Worm (Caenorhabditis elegans) whole organism, L4 larva: Measurements from ENCODE around the gene T28F3.11.

ENCODE experiments used
- F10B5.3 ChIP-seq: sonication (generic microtip); optimal IDR thresholded peaks from 2 replicates; lab custom pipeline; 2016; ENCODE audit warnings: mild to moderate bottlenecking, missing genetic modification characterization, missing compliant biosample characterization
- F37D6.2 ChIP-seq: sonication (generic microtip); optimal IDR thresholded peaks from 2 replicates; lab custom pipeline; 2016; ENCODE audit warnings: mild to moderate bottlenecking, missing genetic modification characterization, missing compliant biosample characterization
- R02D3.7 ChIP-seq: fragments of 150-350 bp; sonication (generic microtip); optimal IDR thresholded peaks from 3 replicates; lab custom pipeline; 2014; ENCODE audit warnings: missing biosample characterization, missing genetic modification characterization
- T26A8.4 ChIP-seq: fragments of 200-800 bp; sonication (Bioruptor generic); IDR thresholded peaks from 2 replicates; pipeline ENCODE4 v1.3.6; 2022; ENCODE audit warnings: missing genetic modification characterization, missing compliant biosample characterization
- Y75B8A.6 ChIP-seq: fragments of 200-800 bp; sonication (Bioruptor generic); IDR thresholded peaks from 2 replicates; pipeline ENCODE4 v1.3.6; 2022; ENCODE audit warnings: missing genetic modification reagents, missing genetic modification characterization, missing compliant biosample characterization
- aha-1 ChIP-seq: fragments of 150-350 bp; peaks from one replicate; lab custom pipeline; 2014; ENCODE audit warnings: missing biosample characterization, missing genetic modification characterization
- arid-1 ChIP-seq: fragments of 200-800 bp; sonication (Bioruptor generic); conservative IDR thresholded peaks from 2 replicates; pipeline ENCODE4 v1.3.6; 2022; ENCODE audit warnings: missing genetic modification reagents, missing genetic modification characterization, missing compliant biosample characterization
- attf-4 ChIP-seq: sonication (generic microtip); optimal IDR thresholded peaks from 3 replicates; lab custom pipeline; 2017; ENCODE audit warnings: missing biosample characterization, missing genetic modification characterization
- ceh-28 ChIP-seq: fragments of 150-350 bp; optimal IDR thresholded peaks from 2 replicates; lab custom pipeline; 2014; ENCODE audit warnings: missing biosample characterization, missing genetic modification reagents, missing genetic modification characterization
- ceh-44 ChIP-seq: fragments of 200-800 bp; sonication (Bioruptor generic); IDR thresholded peaks from 2 replicates; pipeline ENCODE4 v1.3.6; 2022; ENCODE audit warnings: missing genetic modification reagents, missing genetic modification characterization, missing compliant biosample characterization
- daf-16 ChIP-seq, 3 experiments: sonication (generic microtip); optimal IDR thresholded peaks; 2 replicates each; lab custom pipeline; 2016 to 2017; ENCODE audit warnings: missing genetic modification characterization in 3 of 3, missing genetic modification reagents in 3 of 3, mild to moderate bottlenecking in 2 of 3, missing compliant biosample characterization in 2 of 3, missing biosample characterization in 1 of 3, moderate library complexity in 1 of 3
- daf-19 ChIP-seq: fragments of 200-800 bp; sonication (Bioruptor generic); conservative IDR thresholded peaks from 2 replicates; pipeline ENCODE4 v1.3.6; 2022; ENCODE audit warnings: missing genetic modification characterization, missing compliant biosample characterization
- dmd-6 ChIP-seq: fragments of 200-800 bp; sonication (Bioruptor generic); IDR thresholded peaks from 2 replicates; pipeline ENCODE4 v1.3.6; 2022; ENCODE audit warnings: missing genetic modification reagents, missing genetic modification characterization, missing compliant biosample characterization
- dve-1 ChIP-seq: sonication (generic microtip); optimal IDR thresholded peaks from 2 replicates; lab custom pipeline; 2017; ENCODE audit warnings: antibody characterized with exemption, mild to moderate bottlenecking, missing genetic modification characterization, missing compliant biosample characterization; ENCODE audit not compliant: insufficient read depth
- egl-27 ChIP-seq: sonication (generic microtip); optimal IDR thresholded peaks from 3 replicates; lab custom pipeline; 2017; ENCODE audit warnings: missing biosample characterization, missing genetic modification reagents, missing genetic modification characterization
- fkh-10 ChIP-seq: fragments of 150-350 bp; optimal IDR thresholded peaks from 2 replicates; lab custom pipeline; 2014; ENCODE audit warnings: missing biosample characterization, missing genetic modification reagents, missing genetic modification characterization
- fos-1 ChIP-seq: fragments of 150-350 bp; optimal IDR thresholded peaks from 2 replicates; lab custom pipeline; 2014; ENCODE audit warnings: missing biosample characterization, missing genetic modification characterization
- gei-8 ChIP-seq: fragments of 200-800 bp; sonication (Bioruptor generic); optimal IDR thresholded peaks from 2 replicates; lab custom pipeline; 2018; ENCODE audit warnings: mild to moderate bottlenecking, missing genetic modification characterization, missing compliant biosample characterization
- hlh-11 ChIP-seq: fragments of 200-800 bp; sonication (Bioruptor generic); optimal IDR thresholded peaks from 2 replicates; lab custom pipeline; 2018; ENCODE audit warnings: mild to moderate bottlenecking, missing genetic modification characterization, missing compliant biosample characterization
- hlh-30 ChIP-seq: sonication (generic microtip); optimal IDR thresholded peaks from 2 replicates; lab custom pipeline; 2017; ENCODE audit warnings: antibody characterized with exemption, mild to moderate bottlenecking, missing genetic modification characterization, missing compliant biosample characterization; ENCODE audit not compliant: insufficient read depth
- jun-1 ChIP-seq: fragments of 150-350 bp; optimal IDR thresholded peaks from 2 replicates; lab custom pipeline; 2014; ENCODE audit warnings: missing biosample characterization, missing genetic modification reagents, missing genetic modification characterization
- lin-1 ChIP-seq: fragments of 200-800 bp; sonication (Bioruptor generic); IDR thresholded peaks from 2 replicates; pipeline ENCODE4 v1.3.6; 2022; ENCODE audit warnings: missing genetic modification reagents, missing genetic modification characterization, missing compliant biosample characterization
- lin-29 ChIP-seq: fragments of 200-800 bp; sonication (Bioruptor generic); IDR thresholded peaks from 2 replicates; pipeline ENCODE4 v1.3.6; 2022; ENCODE audit warnings: missing genetic modification reagents, missing genetic modification characterization, missing compliant biosample characterization
- lir-3 ChIP-seq: sonication (generic microtip); optimal IDR thresholded peaks from 2 replicates; lab custom pipeline; 2016; ENCODE audit warnings: mild to moderate bottlenecking, missing genetic modification characterization, missing compliant biosample characterization
- mdl-1 ChIP-seq, 2 experiments: fragments of 150-350 bp in 1 of 2; sonication (generic microtip) in 1 of 2; optimal IDR thresholded peaks; 2 replicates each; lab custom pipeline; 2014 to 2017; ENCODE audit warnings: missing biosample characterization in 2 of 2, missing genetic modification characterization in 2 of 2
- mdt-29 ChIP-seq: fragments of 200-800 bp; sonication (Bioruptor generic); IDR thresholded peaks from 2 replicates; pipeline ENCODE4 v1.3.6; 2022; ENCODE audit warnings: missing genetic modification reagents, missing genetic modification characterization, missing compliant biosample characterization
- mep-1 ChIP-seq: fragments of 150-350 bp; sonication (generic microtip); optimal IDR thresholded peaks from 3 replicates; lab custom pipeline; 2014; ENCODE audit warnings: missing biosample characterization, missing genetic modification characterization
- mxl-3 ChIP-seq: fragments of 200-800 bp; sonication (Bioruptor generic); optimal IDR thresholded peaks from 2 replicates; lab custom pipeline; 2018; ENCODE audit warnings: mild to moderate bottlenecking, missing genetic modification characterization, missing compliant biosample characterization
- nhr-102 ChIP-seq: sonication (generic microtip); optimal IDR thresholded peaks from 2 replicates; lab custom pipeline; 2016; ENCODE audit warnings: mild to moderate bottlenecking, missing genetic modification characterization, moderate library complexity, missing compliant biosample characterization
- nhr-25 ChIP-seq: sonication (generic microtip); optimal IDR thresholded peaks from 2 replicates; lab custom pipeline; 2017; ENCODE audit warnings: missing genetic modification characterization, mild to moderate bottlenecking, missing compliant biosample characterization, antibody characterized with exemption, moderate library complexity, borderline replicate concordance; ENCODE audit not compliant: insufficient read depth
- nhr-28 ChIP-seq: fragments of 150-350 bp; optimal IDR thresholded peaks from 2 replicates; lab custom pipeline; 2014; ENCODE audit warnings: missing biosample characterization, missing genetic modification characterization
- nhr-41 ChIP-seq: fragments of 200-800 bp; sonication (Bioruptor generic); IDR thresholded peaks from 2 replicates; pipeline ENCODE4 v1.3.6; 2022; ENCODE audit warnings: missing genetic modification reagents, missing genetic modification characterization, missing compliant biosample characterization
- nhr-48 ChIP-seq: sonication (generic microtip); optimal IDR thresholded peaks from 2 replicates; lab custom pipeline; 2016; ENCODE audit warnings: mild to moderate bottlenecking, missing genetic modification characterization, missing compliant biosample characterization
- nhr-77 ChIP-seq: fragments of 150-350 bp; optimal IDR thresholded peaks from 2 replicates; lab custom pipeline; 2014; ENCODE audit warnings: missing biosample characterization, missing genetic modification characterization
- pqm-1 ChIP-seq: sonication (generic microtip); optimal IDR thresholded peaks from 2 replicates; lab custom pipeline; 2017; ENCODE audit warnings: missing biosample characterization, missing genetic modification characterization
- saeg-2 ChIP-seq: fragments of 200-800 bp; sonication (Bioruptor generic); IDR thresholded peaks from 2 replicates; pipeline ENCODE4 v1.3.6; 2022; ENCODE audit warnings: missing genetic modification reagents, missing genetic modification characterization, missing compliant biosample characterization
- spr-1 ChIP-seq: sonication (generic microtip); optimal IDR thresholded peaks from 2 replicates; lab custom pipeline; 2016; ENCODE audit warnings: mild to moderate bottlenecking, missing genetic modification characterization, missing compliant biosample characterization
- tra-1 ChIP-seq: fragments of 200-800 bp; sonication (Bioruptor generic); IDR thresholded peaks from 2 replicates; pipeline ENCODE4 v1.3.6; 2022; ENCODE audit warnings: missing genetic modification reagents, missing genetic modification characterization, missing compliant biosample characterization
- unc-130 ChIP-seq: sonication (generic microtip); optimal IDR thresholded peaks from 2 replicates; lab custom pipeline; 2016; ENCODE audit warnings: missing genetic modification reagents, missing genetic modification characterization, missing compliant biosample characterization
- unc-62 ChIP-seq, 3 experiments: fragments of 150-350 bp in 1 of 3; sonication (generic microtip); optimal IDR thresholded peaks in 2 of 3; peaks in 1 of 3; 1 replicate in 1 of 3; 2 replicates in 2 of 3; lab custom pipeline; 2014 to 2017; ENCODE audit warnings: missing biosample characterization in 3 of 3, missing genetic modification characterization in 3 of 3, missing genetic modification reagents in 3 of 3, missing genotype in 1 of 3
- zip-11 ChIP-seq: fragments of 200-800 bp; sonication (Bioruptor generic); IDR thresholded peaks from 2 replicates; pipeline ENCODE4 v1.3.6; 2022; ENCODE audit warnings: missing genetic modification characterization, missing compliant biosample characterization

The T28F3.11 gene

DNA sequence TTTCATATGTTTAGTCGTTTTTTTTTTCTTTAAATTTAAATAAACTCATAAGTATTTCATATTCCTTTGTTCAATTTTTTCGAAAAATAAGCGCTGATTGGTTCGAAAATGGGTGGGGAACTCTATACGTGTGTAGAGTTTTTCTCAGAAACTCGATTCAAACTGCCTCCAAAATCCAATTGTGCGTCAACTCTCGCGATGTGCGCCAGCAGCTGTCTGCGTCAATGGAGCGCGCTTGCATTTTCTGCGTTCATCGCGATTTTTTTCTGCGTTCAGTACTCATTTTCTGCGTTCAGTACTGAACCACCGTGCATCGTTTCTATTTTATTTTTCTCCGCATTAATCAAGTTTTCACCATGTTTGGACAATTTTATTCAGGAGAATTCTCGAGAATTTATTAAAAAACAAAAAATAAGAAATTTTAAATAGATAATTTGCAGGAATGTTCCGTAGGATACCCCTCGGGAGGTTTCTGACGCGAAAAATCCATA, 41.7 kb downstream of the T28F3.11 start, which contains the start of gene eelo-2 (continued):
- peak; percentile 85; the same call in 1 of the 2 replicates for TF ChIP-seq daf-19 (GFP tag; lab: Robert Waterston, UW)
- TF ChIP-seq spr-1 (tag; lab: Kevin White, UChicago) = peak; percentile 96
- TF ChIP-seq nhr-102 (tag; lab: Kevin White, UChicago) = peak; percentile 98
- TF ChIP-seq unc-130 = peak; percentile 93
- peak; percentile 97 for TF ChIP-seq lin-1 (GFP tag; lab: Robert Waterston, UW)
- TF ChIP-seq fkh-10 = peak; percentile 97
- TF ChIP-seq attf-4 = no peak
- TF ChIP-seq F10B5.3 (tag; lab: Kevin White, UChicago) = peak; percentile 93
- TF ChIP-seq zip-11 (GFP tag; lab: Robert Waterston, UW) = no peak
- TF ChIP-seq lir-3 (tag; lab: Kevin White, UChicago) = peak; percentile 87
- TF ChIP-seq mdl-1 (tag; optimal IDR thresholded peaks at IDR 0.05; lab: Kevin White, UChicago) = peak in 1 of 2 experiments; percentile 79
- peak; percentile 97 for TF ChIP-seq hlh-11 (tag; lab: Kevin White, UChicago)
- TF ChIP-seq fos-1 (tag; lab: Kevin White, UChicago) = peak; percentile 68
- peak; percentile 97 for TF ChIP-seq lin-29
- TF ChIP-seq jun-1 = peak; percentile 94
- peak; percentile 87 for TF ChIP-seq ceh-44 (GFP tag; lab: Robert Waterston, UW)
- TF ChIP-seq daf-16 (GFP tag; optimal IDR thresholded peaks at IDR 0.05; lab: Kevin White, UChicago) = peak; percentile 66 to 91
- peak; percentile 80 for TF ChIP-seq daf-16 (tag; optimal IDR thresholded peaks at IDR 0.05; lab: Kevin White, UChicago)
- peak; percentile 90 for TF ChIP-seq Y75B8A.6 (GFP tag; lab: Robert Waterston, UW)
- TF ChIP-seq aha-1 = peak; percentile 99
- TF ChIP-seq R02D3.7 (tag; lab: Kevin White, UChicago) = no peak

- no peak for TF ChIP-seq mep-1 (tag; lab: Kevin White, UChicago)
- no peak for TF ChIP-seq F37D6.2
- peak in 1 of 2 experiments; percentile 95 for TF ChIP-seq unc-62 (GFP tag; optimal IDR thresholded peaks at IDR 0.05 in 1 of 2; lab: Kevin White, UChicago)
- TF ChIP-seq unc-62 (tag; optimal IDR thresholded peaks at IDR 0.05; lab: Kevin White, UChicago) = no peak
- TF ChIP-seq, all 104 proteins: peak for 1
Measured at ce11 chrIV:17248538-17248937, 42.9 kb downstream of the T28F3.11 start.

DNA sequence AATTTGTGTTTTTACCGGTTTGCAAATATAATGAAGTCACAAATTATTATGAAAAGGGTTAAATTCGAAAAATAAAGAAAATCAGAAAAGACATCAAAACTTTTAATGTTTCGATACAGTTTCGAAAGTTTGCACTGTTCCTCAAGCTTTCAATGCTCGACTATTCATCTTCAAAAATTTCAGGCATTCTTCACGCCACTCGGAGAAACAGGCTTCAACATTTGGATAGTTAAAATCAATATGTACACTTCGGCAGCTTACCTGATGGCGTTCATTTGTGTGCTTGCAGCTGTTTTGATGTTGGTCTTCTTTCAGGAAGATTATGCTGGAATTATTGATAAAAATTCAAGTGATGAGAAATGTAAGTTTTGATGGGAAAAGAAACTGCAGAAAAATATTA, 44.3 kb downstream of the T28F3.11 start:
- TF ChIP-seq ceh-28 (tag; lab: Kevin White, UChicago) = no peak
- TF ChIP-seq unc-62 (GFP tag; optimal IDR thresholded peaks at IDR 0.05 in 1 of 2; lab: Kevin White, UChicago) = peak in 1 of 2 experiments; percentile 46
- no peak for TF ChIP-seq unc-62 (tag; optimal IDR thresholded peaks at IDR 0.05; lab: Kevin White, UChicago)
- TF ChIP-seq nhr-25 (tag; lab: Kevin White, UChicago) = no peak
- TF ChIP-seq T26A8.4 (GFP tag; lab: Robert Waterston, UW) = no peak
- peak; percentile 95 for TF ChIP-seq aha-1

DNA sequence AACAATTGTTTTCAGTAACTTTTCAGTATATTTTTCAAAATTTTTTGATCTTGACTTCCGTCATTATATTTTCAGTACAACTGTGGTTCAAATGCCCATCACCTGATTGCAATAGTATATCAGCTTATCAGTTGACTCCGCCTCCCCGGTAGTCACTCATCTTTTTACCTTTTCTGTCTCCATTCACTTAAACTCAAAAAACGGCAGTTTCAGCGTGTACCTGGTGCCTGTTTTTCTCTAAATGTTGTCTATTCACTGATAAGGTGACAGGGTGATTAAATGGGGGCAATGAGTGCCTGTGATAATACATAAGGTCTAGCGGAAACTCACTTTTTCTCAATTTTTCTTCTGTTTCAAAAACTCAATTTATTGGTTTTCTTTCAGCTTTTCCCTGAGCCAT, 46.3 kb downstream of the T28F3.11 start, which contains the start of gene ZK550.2:
ZK550.2 (plus strand) TSS at position 385 of the 400 bp plus-strand sequence.
- TF ChIP-seq mxl-3 (GFP tag; lab: Kevin White, UChicago) (peak; percentile 60), hlh-11 (tag; lab: Kevin White, UChicago) (peak; percentile 95), daf-19 (GFP tag; lab: Robert Waterston, UW) (no peak), mdt-29 (GFP tag; lab: Robert Waterston, UW) (0 out of 2 replicates have a peak, but pooled peaks have one; percentile 10), saeg-2 (GFP tag; lab: Robert Waterston, UW) (0 out of 2 replicates have a peak, but pooled peaks have one; percentile 35), hlh-30 (tag; lab: Kevin White, UChicago) (peak; percentile 74), pqm-1 (tag; lab: Kevin White, UChicago) (peak; percentile 100), zip-11 (GFP tag; lab: Robert Waterston, UW) (no peak), dmd-6 (peak; percentile 98), dve-1 (tag; lab: Kevin White, UChicago) (peak; percentile 90), daf-16 (GFP tag; optimal IDR thresholded peaks at IDR 0.05; lab: Kevin White, UChicago) (peak in 1 of 2 experiments; percentile 32), daf-16 (tag; optimal IDR thresholded peaks at IDR 0.05; lab: Kevin White, UChicago) (peak; percentile 95), lin-1 (GFP tag; lab: Robert Waterston, UW) (peak; percentile 96), unc-62 (GFP tag; optimal IDR thresholded peaks at IDR 0.05 in 1 of 2; lab: Kevin White, UChicago) (peak in 1 of 2 experiments; percentile 63), unc-62 (tag; optimal IDR thresholded peaks at IDR 0.05; lab: Kevin White, UChicago) (no peak), tra-1 (GFP tag; lab: Robert Waterston, UW) (peak; percentile 87), jun-1 (peak; percentile 51), gei-8 (GFP tag; lab: Kevin White, UChicago) (no peak), nhr-28 (peak; percentile 89), mdl-1 (tag; optimal IDR thresholded peaks at IDR 0.05; lab: Kevin White, UChicago) (peak in 1 of 2 experiments; percentile 33), nhr-48 (tag; lab: Kevin White, UChicago) (peak; percentile 96), arid-1 (peak; percentile 56; the same call in 1 of the 2 replicates), egl-27 (tag; lab: Kevin White, UChicago) (no peak), nhr-77 (tag; lab: Kevin White, UChicago) (peak; percentile 92), F37D6.2 (no peak), lir-3 (tag; lab: Kevin White, UChicago) (no peak), nhr-41 (GFP tag; lab: Robert Waterston, UW) (peak; percentile 84), mep-1 (tag; lab: Kevin White, UChicago) (peak; percentile 46)
